Worm (Caenorhabditis elegans) whole organism, L4 larva: ENCODE results near the gene btb-12.

Experiments
- F37D6.2 ChIP-seq: sonication (generic microtip); optimal IDR thresholded peaks from 2 replicates; lab custom pipeline; 2016; ENCODE audit warnings: mild to moderate bottlenecking, missing genetic modification characterization, missing compliant biosample characterization
- F44E2.7 ChIP-seq: fragments of 200-800 bp; sonication (Bioruptor generic); IDR thresholded peaks from 2 replicates; pipeline ENCODE4 v2.1.2; 2022; ENCODE audit warnings: missing genetic modification characterization, missing compliant biosample characterization
- F49E8.2 ChIP-seq: sonication (generic microtip); optimal IDR thresholded peaks from 2 replicates; lab custom pipeline; 2016; ENCODE audit warnings: missing compliant biosample characterization, mild to moderate bottlenecking, missing genetic modification characterization, borderline replicate concordance
- T26A8.4 ChIP-seq: fragments of 200-800 bp; sonication (Bioruptor generic); IDR thresholded peaks from 2 replicates; pipeline ENCODE4 v1.3.6; 2022; ENCODE audit warnings: missing genetic modification characterization, missing compliant biosample characterization
- ZK337.2 ChIP-seq: fragments of 200-800 bp; sonication (Bioruptor generic); IDR thresholded peaks from 2 replicates; pipeline ENCODE4 v1.3.6; 2022; ENCODE audit warnings: missing genetic modification reagents, missing genetic modification characterization, missing compliant biosample characterization
- ceh-20 ChIP-seq: fragments of 200-800 bp; sonication (Bioruptor generic); IDR thresholded peaks from 2 replicates; pipeline ENCODE4 v1.3.6; 2022; ENCODE audit warnings: missing genetic modification reagents, missing genetic modification characterization, missing compliant biosample characterization
- ceh-32 ChIP-seq: sonication (generic microtip); optimal IDR thresholded peaks from 2 replicates; lab custom pipeline; 2016; ENCODE audit warnings: mild to moderate bottlenecking, missing genetic modification characterization, missing compliant biosample characterization; ENCODE audit not compliant: poor library complexity
- ceh-62 ChIP-seq: sonication (generic microtip); optimal IDR thresholded peaks from 2 replicates; lab custom pipeline; 2017; ENCODE audit warnings: missing biosample characterization, missing genetic modification characterization
- ceh-82 ChIP-seq: sonication (generic microtip); optimal IDR thresholded peaks from 2 replicates; lab custom pipeline; 2017; ENCODE audit warnings: missing biosample characterization, missing genetic modification characterization
- daf-12 ChIP-seq: fragments of 150-350 bp; optimal IDR thresholded peaks from 2 replicates; lab custom pipeline; 2014; ENCODE audit warnings: missing biosample characterization, missing genetic modification reagents, missing genetic modification characterization
- daf-16 ChIP-seq, 3 experiments: sonication (generic microtip); optimal IDR thresholded peaks; 2 replicates each; lab custom pipeline; 2016 to 2017; ENCODE audit warnings: missing genetic modification characterization in 3 of 3, missing genetic modification reagents in 3 of 3, mild to moderate bottlenecking in 2 of 3, missing compliant biosample characterization in 2 of 3, missing biosample characterization in 1 of 3, moderate library complexity in 1 of 3
- dmd-9 ChIP-seq: fragments of 200-800 bp; sonication (Bioruptor generic); IDR thresholded peaks from 2 replicates; pipeline ENCODE4 v1.3.6; 2022; ENCODE audit warnings: missing genetic modification reagents, missing genetic modification characterization, missing compliant biosample characterization
- dpl-1 ChIP-seq: fragments of 150-350 bp; optimal IDR thresholded peaks from 2 replicates; lab custom pipeline; 2014; ENCODE audit warnings: missing biosample characterization, missing genetic modification reagents, missing genetic modification characterization
- fos-1 ChIP-seq: fragments of 150-350 bp; optimal IDR thresholded peaks from 2 replicates; lab custom pipeline; 2014; ENCODE audit warnings: missing biosample characterization, missing genetic modification characterization
- hif-1 ChIP-seq, 2 experiments: sonication (generic microtip); optimal IDR thresholded peaks; 2 replicates each; lab custom pipeline; 2016 to 2017; ENCODE audit warnings: missing compliant biosample characterization in 2 of 2, missing genetic modification characterization in 2 of 2, missing genetic modification reagents in 2 of 2, missing genotype in 2 of 2, mild to moderate bottlenecking in 1 of 2
- hlh-11 ChIP-seq: fragments of 200-800 bp; sonication (Bioruptor generic); optimal IDR thresholded peaks from 2 replicates; lab custom pipeline; 2018; ENCODE audit warnings: mild to moderate bottlenecking, missing genetic modification characterization, missing compliant biosample characterization
- hlh-30 ChIP-seq: sonication (generic microtip); optimal IDR thresholded peaks from 2 replicates; lab custom pipeline; 2017; ENCODE audit warnings: antibody characterized with exemption, mild to moderate bottlenecking, missing genetic modification characterization, missing compliant biosample characterization; ENCODE audit not compliant: insufficient read depth
- hmg-1.1 ChIP-seq: fragments of 200-800 bp; sonication (Bioruptor generic); IDR thresholded peaks from 2 replicates; pipeline ENCODE4 v1.3.6; 2022; ENCODE audit warnings: missing genetic modification reagents, missing genetic modification characterization, missing compliant biosample characterization
- lin-29 ChIP-seq: fragments of 200-800 bp; sonication (Bioruptor generic); IDR thresholded peaks from 2 replicates; pipeline ENCODE4 v1.3.6; 2022; ENCODE audit warnings: missing genetic modification reagents, missing genetic modification characterization, missing compliant biosample characterization
- lin-39 ChIP-seq: fragments of 150-350 bp; optimal IDR thresholded peaks from 2 replicates; lab custom pipeline; 2014; ENCODE audit warnings: missing biosample characterization, missing genetic modification reagents, missing genetic modification characterization
- madf-5 ChIP-seq, 2 experiments: fragments of 200-800 bp; sonication (Bioruptor generic); IDR thresholded peaks; 2 replicates each; pipeline ENCODE4 v1.3.6; 2022; ENCODE audit warnings: missing compliant biosample characterization in 2 of 2, missing genetic modification characterization in 2 of 2
- madf-9 ChIP-seq: fragments of 200-800 bp; sonication (Bioruptor generic); conservative IDR thresholded peaks from 2 replicates; pipeline ENCODE4 v1.3.6; 2022; ENCODE audit warnings: missing genetic modification reagents, missing genetic modification characterization, missing compliant biosample characterization
- mdt-29 ChIP-seq: fragments of 200-800 bp; sonication (Bioruptor generic); IDR thresholded peaks from 2 replicates; pipeline ENCODE4 v1.3.6; 2022; ENCODE audit warnings: missing genetic modification reagents, missing genetic modification characterization, missing compliant biosample characterization
- mes-2 ChIP-seq: sonication (generic microtip); optimal IDR thresholded peaks from 2 replicates; lab custom pipeline; 2016; ENCODE audit warnings: missing genotype, mild to moderate bottlenecking, missing genetic modification characterization, missing compliant biosample characterization; ENCODE audit not compliant: poor library complexity, severe bottlenecking
- mxl-2 ChIP-seq: fragments of 200-800 bp; sonication (Bioruptor generic); conservative IDR thresholded peaks from 2 replicates; pipeline ENCODE4 v1.3.6; 2022; ENCODE audit warnings: missing genetic modification reagents, missing genetic modification characterization, missing compliant biosample characterization
- mxl-3 ChIP-seq: fragments of 200-800 bp; sonication (Bioruptor generic); optimal IDR thresholded peaks from 2 replicates; lab custom pipeline; 2018; ENCODE audit warnings: mild to moderate bottlenecking, missing genetic modification characterization, missing compliant biosample characterization
- nhr-111 ChIP-seq: fragments of 200-800 bp; sonication (Bioruptor generic); optimal IDR thresholded peaks from 2 replicates; lab custom pipeline; 2018; ENCODE audit warnings: mild to moderate bottlenecking, missing genetic modification characterization, missing compliant biosample characterization
- nhr-25 ChIP-seq: sonication (generic microtip); optimal IDR thresholded peaks from 2 replicates; lab custom pipeline; 2017; ENCODE audit warnings: missing genetic modification characterization, mild to moderate bottlenecking, missing compliant biosample characterization, antibody characterized with exemption, moderate library complexity, borderline replicate concordance; ENCODE audit not compliant: insufficient read depth
- nhr-28 ChIP-seq: fragments of 150-350 bp; optimal IDR thresholded peaks from 2 replicates; lab custom pipeline; 2014; ENCODE audit warnings: missing biosample characterization, missing genetic modification characterization
- nhr-76 ChIP-seq: fragments of 150-350 bp; optimal IDR thresholded peaks from 2 replicates; lab custom pipeline; 2014; ENCODE audit warnings: missing biosample characterization, missing genetic modification characterization
- nhr-77 ChIP-seq: fragments of 150-350 bp; optimal IDR thresholded peaks from 2 replicates; lab custom pipeline; 2014; ENCODE audit warnings: missing biosample characterization, missing genetic modification characterization
- pqm-1 ChIP-seq: sonication (generic microtip); optimal IDR thresholded peaks from 2 replicates; lab custom pipeline; 2017; ENCODE audit warnings: missing biosample characterization, missing genetic modification characterization
- rbr-2 ChIP-seq: sonication (generic microtip); optimal IDR thresholded peaks from 2 replicates; lab custom pipeline; 2016; ENCODE audit warnings: missing genotype, missing genetic modification characterization, missing compliant biosample characterization
- set-16 ChIP-seq: fragments of 200-800 bp; sonication (Bioruptor generic); IDR thresholded peaks from 2 replicates; pipeline ENCODE4 v1.3.6; 2022; ENCODE audit warnings: missing genetic modification reagents, missing genetic modification characterization, missing compliant biosample characterization
- skn-1 ChIP-seq: fragments of 150-350 bp; optimal IDR thresholded peaks from 2 replicates; lab custom pipeline; 2014; ENCODE audit warnings: missing biosample characterization, missing genetic modification characterization
- snpc-1.2 ChIP-seq: fragments of 200-800 bp; sonication (Bioruptor generic); IDR thresholded peaks from 2 replicates; pipeline ENCODE4 v1.3.6; 2022; ENCODE audit warnings: missing genetic modification reagents, missing genetic modification characterization, missing compliant biosample characterization
- snpc-4 ChIP-seq: fragments of 150-350 bp; optimal IDR thresholded peaks from 2 replicates; lab custom pipeline; 2014; ENCODE audit warnings: missing biosample characterization, missing genetic modification characterization
- spr-1 ChIP-seq: sonication (generic microtip); optimal IDR thresholded peaks from 2 replicates; lab custom pipeline; 2016; ENCODE audit warnings: mild to moderate bottlenecking, missing genetic modification characterization, missing compliant biosample characterization
- spr-3 ChIP-seq: fragments of 200-800 bp; sonication (Bioruptor generic); optimal IDR thresholded peaks from 2 replicates; lab custom pipeline; 2018; ENCODE audit warnings: mild to moderate bottlenecking, missing genetic modification characterization, missing compliant biosample characterization
- tag-97 ChIP-seq: fragments of 200-800 bp; sonication (Bioruptor generic); IDR thresholded peaks from 2 replicates; pipeline ENCODE4 v1.3.6; 2022; ENCODE audit warnings: missing genetic modification characterization, missing compliant biosample characterization
- unc-39 ChIP-seq: sonication (generic microtip); optimal IDR thresholded peaks from 2 replicates; lab custom pipeline; 2017; ENCODE audit warnings: missing biosample characterization, missing genetic modification characterization
- unc-62 ChIP-seq, 3 experiments: fragments of 150-350 bp in 1 of 3; sonication (generic microtip); optimal IDR thresholded peaks in 2 of 3; peaks in 1 of 3; 1 replicate in 1 of 3; 2 replicates in 2 of 3; lab custom pipeline; 2014 to 2017; ENCODE audit warnings: missing biosample characterization in 3 of 3, missing genetic modification characterization in 3 of 3, missing genetic modification reagents in 3 of 3, missing genotype in 1 of 3
- vab-7 ChIP-seq: fragments of 200-800 bp; sonication (Bioruptor generic); IDR thresholded peaks from 2 replicates; pipeline ENCODE4 v1.3.6; 2022; ENCODE audit warnings: missing genetic modification reagents, missing genetic modification characterization, missing compliant biosample characterization
- zip-11 ChIP-seq: fragments of 200-800 bp; sonication (Bioruptor generic); IDR thresholded peaks from 2 replicates; pipeline ENCODE4 v1.3.6; 2022; ENCODE audit warnings: missing genetic modification characterization, missing compliant biosample characterization
- ztf-11 ChIP-seq: fragments of 150-350 bp; optimal IDR thresholded peaks from 2 replicates; lab custom pipeline; 2014; ENCODE audit warnings: missing biosample characterization, missing genetic modification characterization
- ztf-7 ChIP-seq: fragments of 150-350 bp; optimal IDR thresholded peaks from 2 replicates; lab custom pipeline; 2014; ENCODE audit warnings: missing biosample characterization, missing genetic modification characterization

btb-12 gene

DNA sequence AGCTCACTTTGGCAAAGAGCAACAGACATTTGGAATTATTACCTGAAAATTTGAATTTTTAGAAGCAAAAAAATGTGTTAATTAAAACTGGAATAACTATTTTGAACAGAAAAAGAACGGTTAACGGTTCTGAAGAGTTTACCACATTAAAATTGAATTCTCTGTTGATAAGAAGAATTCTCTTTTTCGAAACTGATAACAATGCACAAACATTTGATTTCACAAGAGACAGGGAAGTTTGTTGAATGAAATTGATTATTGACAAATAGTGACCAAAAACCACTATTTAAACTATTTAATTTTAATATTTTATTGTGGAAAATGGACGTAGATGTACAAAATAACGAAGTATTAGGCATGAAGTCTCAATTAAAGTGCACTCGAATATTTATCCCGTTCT, 47.4 kb upstream of the btb-12 start (continued):
- TF ChIP-seq hmg-1.1 (GFP tag; lab: Robert Waterston, UW) = no peak
- no peak for TF ChIP-seq ztf-7
- no peak for TF ChIP-seq fos-1
- no peak for TF ChIP-seq hlh-30 (tag; lab: Kevin White, UChicago)
- no peak for TF ChIP-seq nhr-111 (GFP tag; lab: Kevin White, UChicago)
- no peak for TF ChIP-seq unc-62 (GFP tag; optimal IDR thresholded peaks at IDR 0.05 in 1 of 2; lab: Kevin White, UChicago)
- no peak for TF ChIP-seq unc-62 (tag; optimal IDR thresholded peaks at IDR 0.05; lab: Kevin White, UChicago)
- no peak for TF ChIP-seq skn-1 (tag; lab: Kevin White, UChicago)
- peak; percentile 46 for TF ChIP-seq nhr-77 (tag; lab: Kevin White, UChicago)
- no peak for TF ChIP-seq mdt-29 (GFP tag; lab: Robert Waterston, UW)
- no peak for TF ChIP-seq dmd-9 (GFP tag; lab: Robert Waterston, UW)
- TF ChIP-seq snpc-1.2 (GFP tag; lab: Robert Waterston, UW) = no peak
- no peak for TF ChIP-seq vab-7 (GFP tag; lab: Robert Waterston, UW)

DNA sequence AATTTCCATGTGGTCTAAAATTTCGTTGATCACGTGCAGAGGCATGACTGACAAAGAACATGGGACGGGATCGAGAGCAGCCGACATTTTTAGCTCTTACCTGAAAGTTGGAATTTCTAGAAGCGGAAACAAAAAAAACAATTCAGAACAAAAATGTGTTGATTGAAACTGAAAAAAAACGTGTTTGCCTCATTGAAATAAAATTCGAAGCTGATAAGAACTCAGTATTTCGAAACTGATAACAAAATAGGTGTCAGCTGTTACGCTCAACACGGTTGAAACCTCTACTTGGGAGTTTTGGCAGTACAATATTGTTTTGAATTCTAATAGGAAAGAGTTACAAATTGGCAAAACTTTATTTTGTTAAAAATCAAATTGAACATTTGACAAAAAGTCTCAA, 46.1 kb upstream of the btb-12 start:
- TF ChIP-seq ZK337.2 (GFP tag; lab: Robert Waterston, UW) (no peak), pqm-1 (tag; lab: Kevin White, UChicago) (peak; percentile 82), daf-12 (no peak), madf-9 (GFP tag; lab: Robert Waterston, UW) (no peak), unc-39 (tag; lab: Kevin White, UChicago) (no peak), lin-39 (no peak), mxl-3 (peak; percentile 31), F37D6.2 (tag; lab: Kevin White, UChicago) (no peak), spr-3 (GFP tag; lab: Kevin White, UChicago) (no peak), T26A8.4 (GFP tag; lab: Robert Waterston, UW) (no peak), nhr-76 (tag; lab: Kevin White, UChicago) (no peak), mes-2 (tag; lab: Kevin White, UChicago) (no peak), snpc-1.2 (GFP tag; lab: Robert Waterston, UW) (no peak), hlh-11 (peak; percentile 56), madf-5 (GFP tag; IDR thresholded peaks at IDR 0.05; lab: Robert Waterston, UW) (no peak), dpl-1 (no peak), mxl-2 (GFP tag; lab: Robert Waterston, UW) (no peak), tag-97 (GFP tag; lab: Robert Waterston, UW) (no peak), ceh-62 (tag; lab: Kevin White, UChicago) (no peak), nhr-28 (peak; percentile 59), F44E2.7 (GFP tag; lab: Robert Waterston, UW) (no peak), ceh-20 (no peak), nhr-77 (tag; lab: Kevin White, UChicago) (peak; percentile 49), rbr-2 (tag; lab: Kevin White, UChicago) (no peak), nhr-111 (GFP tag; lab: Kevin White, UChicago) (no peak), daf-16 (GFP tag; optimal IDR thresholded peaks at IDR 0.05; lab: Kevin White, UChicago) (no peak), daf-16 (tag; optimal IDR thresholded peaks at IDR 0.05; lab: Kevin White, UChicago) (peak; percentile 85), nhr-25 (tag; lab: Kevin White, UChicago) (no peak)

ce11 chrII:1610630-1611029, 44.4 kb upstream of the btb-12 start, which contains the start of gene fbxa-163:
TSS of gene fbxa-163 (minus strand) at chrII:1610730.
- TF ChIP-seq hif-1 (tag; optimal IDR thresholded peaks at IDR 0.05; lab: Kevin White, UChicago) (no peak), set-16 (GFP tag; lab: Robert Waterston, UW) (no peak), unc-62 (GFP tag; optimal IDR thresholded peaks at IDR 0.05 in 1 of 2; lab: Kevin White, UChicago) (peak in 1 of 2 experiments; percentile 28), unc-62 (tag; optimal IDR thresholded peaks at IDR 0.05; lab: Kevin White, UChicago) (no peak), nhr-28 (peak; percentile 13), ztf-11 (no peak), snpc-4 (tag; lab: Kevin White, UChicago) (no peak), nhr-77 (tag; lab: Kevin White, UChicago) (no peak), daf-16 (GFP tag; optimal IDR thresholded peaks at IDR 0.05; lab: Kevin White, UChicago) (no peak), daf-16 (tag; optimal IDR thresholded peaks at IDR 0.05; lab: Kevin White, UChicago) (peak; percentile 19), pqm-1 (tag; lab: Kevin White, UChicago) (peak; percentile 41), F49E8.2 (tag; lab: Kevin White, UChicago) (no peak), lin-29 (GFP tag; lab: Robert Waterston, UW) (no peak), rbr-2 (tag; lab: Kevin White, UChicago) (no peak), ceh-32 (tag; lab: Kevin White, UChicago) (no peak), spr-1 (tag; lab: Kevin White, UChicago) (no peak), zip-11 (GFP tag; lab: Robert Waterston, UW) (no peak), F44E2.7 (GFP tag; lab: Robert Waterston, UW) (no peak), ceh-82 (no peak)
- TF ChIP-seq, all 104 proteins: peak for 4
